Worm (Caenorhabditis elegans) whole organism, midembryonic: ENCODE measurements around the gene pgp-1.

Experiments used
- T22C8.4 ChIP-seq: fragments of 200-800 bp; sonication (Bioruptor generic); IDR thresholded peaks from 2 replicates; pipeline ENCODE4 v1.3.6; 2022; ENCODE audit warnings: missing genetic modification characterization, missing compliant biosample characterization
- cog-1 ChIP-seq: sonication (generic microtip); optimal IDR thresholded peaks from 2 replicates; lab custom pipeline; 2016; ENCODE audit warnings: missing genetic modification characterization, missing compliant biosample characterization
- flt-1 ChIP-seq: fragments of 200-800 bp; sonication (Bioruptor generic); IDR thresholded peaks from 2 replicates; pipeline ENCODE4 v1.3.6; 2022; ENCODE audit warnings: missing genetic modification characterization, missing compliant biosample characterization
- klf-2 ChIP-seq: fragments of 200-800 bp; sonication (Bioruptor generic); conservative IDR thresholded peaks from 2 replicates; pipeline ENCODE4 v1.3.6; 2022; ENCODE audit warnings: missing genetic modification reagents, missing genetic modification characterization, missing compliant biosample characterization
- med-1 ChIP-seq: sonication (generic microtip); optimal IDR thresholded peaks from 2 replicates; lab custom pipeline; 2017; ENCODE audit warnings: missing genetic modification characterization, mild to moderate bottlenecking, missing compliant biosample characterization, antibody characterized with exemption, missing genetic modification reagents; ENCODE audit not compliant: insufficient read depth
- ref-1 ChIP-seq: fragments of 200-800 bp; sonication (Bioruptor generic); conservative IDR thresholded peaks from 2 replicates; pipeline ENCODE4 v1.3.6; 2022; ENCODE audit warnings: missing genetic modification reagents, missing genetic modification characterization, missing compliant biosample characterization
- ztf-23 ChIP-seq: fragments of 200-800 bp; sonication (Bioruptor generic); IDR thresholded peaks from 2 replicates; pipeline ENCODE4 v1.3.6; 2022; ENCODE audit warnings: missing genetic modification reagents, missing genetic modification characterization, missing compliant biosample characterization
- ztf-29 ChIP-seq: fragments of 200-800 bp; sonication (Bioruptor generic); IDR thresholded peaks from 2 replicates; pipeline ENCODE4 v1.3.6; 2022; ENCODE audit warnings: missing genetic modification reagents, missing genetic modification characterization, missing compliant biosample characterization

DNA sequence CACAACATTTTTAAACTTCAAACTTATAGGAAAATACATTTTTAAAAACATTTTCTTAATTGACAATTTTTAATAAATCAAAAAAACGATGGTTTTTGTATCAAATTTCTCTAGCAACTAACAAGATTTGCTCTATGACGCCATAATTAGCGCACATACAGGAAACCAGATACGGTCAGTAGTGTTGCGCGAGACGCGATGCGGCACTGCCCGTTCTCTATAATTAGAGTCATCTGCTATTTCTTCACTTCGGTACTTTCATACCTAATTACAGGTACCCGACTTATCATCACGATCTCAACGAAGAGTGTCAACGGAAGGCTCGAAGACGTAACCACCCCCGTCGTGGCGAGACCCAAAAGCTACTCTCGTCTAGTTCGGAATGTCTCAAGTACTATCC, 54.3 kb downstream of the pgp-1 start:
- no peak for TF ChIP-seq ref-1
- no peak for TF ChIP-seq ztf-23 (GFP tag; lab: Robert Waterston, UW)
- no peak for TF ChIP-seq ztf-29 (GFP tag; lab: Robert Waterston, UW)
- no peak for TF ChIP-seq klf-2 (GFP tag; lab: Robert Waterston, UW)
- no peak for TF ChIP-seq T22C8.4 (GFP tag; lab: Robert Waterston, UW)
- no peak for TF ChIP-seq cog-1 (tag; lab: Kevin White, UChicago)
- TF ChIP-seq flt-1 (GFP tag; lab: Robert Waterston, UW): 0 out of 2 replicates have a peak, but pooled peaks have one; percentile 43
- TF ChIP-seq med-1 (GFP tag; lab: Kevin White, UChicago): no peak
